Worm (Caenorhabditis elegans) whole organism, L1 larva: ENCODE measurements around the gene F15E6.3.

Experiments
- ces-1 ChIP-seq: fragments of 150-350 bp; optimal IDR thresholded peaks from 2 replicates; lab custom pipeline; 2014; ENCODE audit warnings: missing biosample characterization, missing genetic modification reagents, missing genetic modification characterization
- egl-27 ChIP-seq, 2 experiments: fragments of 150-350 bp in 1 of 2; sonication (generic microtip); optimal IDR thresholded peaks; 3 replicates each; lab custom pipeline; 2017 to 2018; ENCODE audit warnings: missing biosample characterization in 2 of 2, missing genetic modification characterization in 2 of 2, missing genetic modification reagents in 2 of 2
- elt-2 ChIP-seq: sonication (generic microtip); optimal IDR thresholded peaks from 2 replicates; lab custom pipeline; 2016; ENCODE audit warnings: missing genetic modification characterization, mild to moderate bottlenecking, inconsistent platforms, missing compliant biosample characterization, missing genetic modification reagents
- fkh-10 ChIP-seq: sonication (generic microtip); optimal IDR thresholded peaks from 2 replicates; lab custom pipeline; 2017; ENCODE audit warnings: missing biosample characterization, missing genetic modification reagents, missing genetic modification characterization
- jun-1 ChIP-seq: fragments of 150-350 bp; optimal IDR thresholded peaks from 2 replicates; lab custom pipeline; 2014; ENCODE audit warnings: missing biosample characterization, missing genetic modification reagents, missing genetic modification characterization
- lin-15B ChIP-seq: fragments of 150-350 bp; sonication (generic microtip); optimal IDR thresholded peaks from 3 replicates; lab custom pipeline; 2014; ENCODE audit warnings: missing biosample characterization, missing genetic modification characterization
- mab-9 ChIP-seq: fragments of 200-800 bp; sonication (Bioruptor generic); IDR thresholded peaks from 2 replicates; pipeline ENCODE4 v1.3.6; 2022; ENCODE audit warnings: missing genetic modification reagents, missing genetic modification characterization, missing compliant biosample characterization
- mdl-1 ChIP-seq, 2 experiments: fragments of 150-350 bp; optimal IDR thresholded peaks; 2 replicates each; lab custom pipeline; 2014 to 2017; ENCODE audit warnings: missing biosample characterization in 2 of 2, missing genetic modification characterization in 2 of 2, inconsistent platforms in 1 of 2
- rnt-1 ChIP-seq: sonication (generic microtip); optimal IDR thresholded peaks from 2 replicates; lab custom pipeline; 2016; ENCODE audit warnings: mild to moderate bottlenecking, missing genetic modification characterization, moderate library complexity, missing compliant biosample characterization
- snpc-4 ChIP-seq: fragments of 150-350 bp; optimal IDR thresholded peaks from 2 replicates; lab custom pipeline; 2014; ENCODE audit warnings: missing biosample characterization, missing genetic modification characterization
- ztf-11 ChIP-seq, 2 experiments: sonication (generic microtip); optimal IDR thresholded peaks; 2 replicates each; lab custom pipeline; 2016 to 2017; ENCODE audit warnings: missing genetic modification characterization in 2 of 2, missing biosample characterization in 1 of 2, missing compliant biosample characterization in 1 of 2

- TF ChIP-seq jun-1 (tag; lab: Kevin White, UChicago): no peak
- no peak for TF ChIP-seq fkh-10 (GFP tag; lab: Kevin White, UChicago)
- no peak for TF ChIP-seq mdl-1 (tag; optimal IDR thresholded peaks at IDR 0.05; lab: Kevin White, UChicago)
- no peak for TF ChIP-seq egl-27 (tag; optimal IDR thresholded peaks at IDR 0.05; lab: Kevin White, UChicago)
- TF ChIP-seq lin-15B (tag; lab: Kevin White, UChicago): no peak
- TF ChIP-seq rnt-1 (tag; lab: Kevin White, UChicago): no peak
- no peak for TF ChIP-seq ces-1 (GFP tag; lab: Kevin White, UChicago)
- no peak for TF ChIP-seq elt-2 (tag; lab: Kevin White, UChicago)
- no peak for TF ChIP-seq mab-9
- no peak for TF ChIP-seq snpc-4 (tag; lab: Kevin White, UChicago)
- no peak for TF ChIP-seq ztf-11 (tag; optimal IDR thresholded peaks at IDR 0.05; lab: Kevin White, UChicago)
Observed at ce11 chrIV:4316813-4317408, 22.2 kb downstream of the F15E6.3 start, which contains the start of gene Y24D9B.1.
